Worm (Caenorhabditis elegans): ENCODE data around the gene set-3.

set-3 gene

DNA sequence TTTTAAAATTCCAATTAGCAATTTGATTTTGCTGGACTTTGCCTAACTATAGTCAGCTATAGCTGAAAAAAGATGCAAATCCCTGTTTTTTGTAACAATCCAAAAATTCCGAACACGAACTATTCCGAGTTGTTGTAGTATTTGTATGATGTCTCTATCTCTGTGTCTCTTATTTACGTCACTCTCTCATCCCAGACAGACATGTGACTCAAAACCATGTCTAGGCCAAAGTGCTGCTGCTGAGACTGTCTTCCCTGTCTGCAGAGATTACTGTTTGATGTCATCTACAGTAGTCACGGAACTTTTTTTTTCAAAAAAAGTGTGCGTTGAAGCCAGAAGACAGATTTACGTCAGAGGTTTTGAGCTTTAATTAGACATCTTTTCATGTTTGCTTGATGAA, 28.1 kb downstream of the set-3 start:
- TF ChIP-seq F13C5.2 (tag; optimal IDR thresholded peaks at IDR 0.05) (no peak), aly-1 (tag; optimal IDR thresholded peaks at IDR 0.05) (no peak), sea-1 (GFP tag; conservative IDR thresholded peaks at IDR 0.05) (no peak), hnd-1 (tag; optimal IDR thresholded peaks at IDR 0.05) (no peak), tra-4 (tag; optimal IDR thresholded peaks at IDR 0.05) (no peak), ceh-36 (tag; optimal IDR thresholded peaks at IDR 0.05) (no peak), ama-1 (optimal IDR thresholded peaks at IDR 0.05) (no peak), hmbx-1 (tag; optimal IDR thresholded peaks at IDR 0.05) (no peak), tbx-37 (GFP tag; conservative IDR thresholded peaks at IDR 0.05) (no peak), ets-7 (tag; optimal IDR thresholded peaks at IDR 0.05) (no peak), hmg-4 (GFP tag; optimal IDR thresholded peaks at IDR 0.05) (no peak), B0310.2 (tag; optimal IDR thresholded peaks at IDR 0.05) (no peak), pes-1 (GFP tag; IDR thresholded peaks at IDR 0.05) (no peak), flt-1 (GFP tag; IDR thresholded peaks at IDR 0.05) (no peak), tbx-11 (GFP tag; IDR thresholded peaks at IDR 0.05) (no peak), scrt-1 (GFP tag; IDR thresholded peaks at IDR 0.05) (no peak), ceh-13 (GFP tag; optimal IDR thresholded peaks at IDR 0.05) (no peak)

DNA sequence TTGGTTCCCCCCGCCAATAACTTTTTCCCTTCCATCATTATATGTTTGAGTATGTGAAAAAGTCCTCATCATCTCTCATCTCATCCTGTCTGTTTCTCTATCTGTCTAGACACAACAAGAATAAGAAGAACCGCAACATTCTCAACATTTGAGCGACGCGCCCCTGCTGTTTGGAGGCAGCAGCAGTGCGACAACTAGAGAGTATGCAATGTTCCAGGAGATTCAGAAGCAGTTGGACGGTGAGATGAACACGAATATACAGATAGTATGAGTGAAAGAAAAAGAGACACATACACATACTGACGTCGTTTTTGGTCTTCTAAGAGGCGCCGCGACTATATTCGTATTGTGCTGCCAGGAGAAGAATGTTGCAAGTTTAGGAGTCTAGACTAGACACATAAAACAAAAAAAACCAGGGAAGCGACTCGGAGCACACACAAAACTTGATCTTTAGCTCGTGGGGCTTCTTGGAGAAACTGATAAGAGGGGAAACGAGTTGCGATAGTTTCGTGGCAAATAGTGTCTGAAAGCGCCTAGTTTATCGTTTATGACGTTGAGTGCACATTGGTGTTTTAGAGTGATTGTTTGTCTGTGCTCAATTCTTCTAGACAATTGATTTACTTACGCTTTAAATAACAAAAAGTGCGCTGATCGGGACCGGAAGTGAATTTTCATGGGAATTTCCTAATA, 28.7 kb downstream of the set-3 start:
- TF ChIP-seq hmbx-1 (tag; optimal IDR thresholded peaks at IDR 0.05) (no peak), flt-1 (GFP tag; IDR thresholded peaks at IDR 0.05) (no peak), F13C5.2 (tag; optimal IDR thresholded peaks at IDR 0.05) (no peak), hmg-4 (GFP tag; optimal IDR thresholded peaks at IDR 0.05) (no peak), aly-1 (tag; optimal IDR thresholded peaks at IDR 0.05) (no peak), hnd-1 (tag; optimal IDR thresholded peaks at IDR 0.05) (no peak), ceh-13 (GFP tag; optimal IDR thresholded peaks at IDR 0.05) (no peak), ama-1 (optimal IDR thresholded peaks at IDR 0.05) (no peak), tbx-11 (GFP tag; IDR thresholded peaks at IDR 0.05) (no peak), sea-1 (GFP tag; conservative IDR thresholded peaks at IDR 0.05) (no peak), tbx-37 (GFP tag; conservative IDR thresholded peaks at IDR 0.05) (no peak), B0310.2 (tag; optimal IDR thresholded peaks at IDR 0.05) (no peak), ceh-36 (tag; optimal IDR thresholded peaks at IDR 0.05) (no peak)

DNA sequence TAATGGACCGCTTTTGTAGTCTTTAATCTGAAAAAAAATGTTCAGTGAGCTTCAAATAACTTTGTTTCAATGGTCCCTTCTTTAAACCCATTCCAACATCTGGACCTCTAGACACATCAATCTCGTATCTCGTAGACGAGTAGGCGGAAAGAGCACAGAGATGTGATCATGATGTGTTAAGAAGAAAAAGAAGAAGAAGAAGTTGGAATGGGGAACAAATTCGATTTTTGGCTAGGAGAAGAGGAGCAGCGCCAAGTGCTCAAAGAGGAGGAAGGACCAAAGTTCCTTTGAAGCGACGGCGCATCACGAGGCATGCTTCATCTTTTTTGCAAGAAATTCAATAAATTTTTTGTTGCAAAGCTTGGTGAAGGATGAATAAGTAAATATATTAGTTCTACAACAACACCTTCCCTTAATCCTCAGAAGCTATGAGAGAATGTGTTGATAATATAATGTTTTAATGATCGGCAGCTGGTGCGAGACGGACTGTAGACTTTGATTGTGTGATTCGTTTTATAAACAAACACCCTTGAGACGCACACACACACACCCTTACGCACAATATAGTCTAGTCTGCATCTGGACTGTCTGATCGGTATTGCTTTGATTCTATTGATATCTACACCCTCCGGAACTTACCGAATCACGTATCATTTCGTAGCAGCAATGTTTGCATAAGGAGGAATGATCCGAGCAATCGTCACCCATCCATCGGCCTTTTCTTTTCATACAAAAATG, 29.7 kb downstream of the set-3 start:
- no peak for TF ChIP-seq tbx-37 (GFP tag; conservative IDR thresholded peaks at IDR 0.05)
- no peak for TF ChIP-seq scrt-1 (GFP tag; IDR thresholded peaks at IDR 0.05)
- no peak for TF ChIP-seq tbx-11 (GFP tag; IDR thresholded peaks at IDR 0.05)
- no peak for TF ChIP-seq hnd-1 (tag; optimal IDR thresholded peaks at IDR 0.05)
- no peak for TF ChIP-seq ets-7 (tag; optimal IDR thresholded peaks at IDR 0.05)
- TF ChIP-seq aly-1 (tag; optimal IDR thresholded peaks at IDR 0.05), result no peak
- no peak for TF ChIP-seq tra-4 (tag; optimal IDR thresholded peaks at IDR 0.05)
- no peak for TF ChIP-seq B0310.2 (tag; optimal IDR thresholded peaks at IDR 0.05)
- no peak for TF ChIP-seq F13C5.2 (tag; optimal IDR thresholded peaks at IDR 0.05)
- TF ChIP-seq hmbx-1 (tag; optimal IDR thresholded peaks at IDR 0.05), result no peak

DNA sequence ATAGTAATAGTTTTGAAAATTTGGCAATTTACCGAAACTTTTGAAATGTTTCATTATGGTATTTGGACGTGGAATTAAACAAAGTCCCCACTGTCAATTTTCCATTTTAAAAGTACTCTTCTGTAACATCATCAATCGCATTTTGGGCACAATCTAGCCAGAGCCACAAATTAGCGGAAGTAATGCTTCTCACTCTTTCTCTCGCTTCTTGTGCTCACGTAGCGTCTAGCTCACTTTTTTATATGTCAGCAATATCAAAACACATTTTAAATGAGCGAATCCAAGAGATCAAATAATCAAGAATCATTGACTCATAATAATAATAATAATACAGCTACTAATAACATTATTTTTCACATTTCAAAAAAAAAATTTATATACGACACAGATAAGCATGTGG, 30.4 kb downstream of the set-3 start:
- no peak for TF ChIP-seq ets-7 (tag; optimal IDR thresholded peaks at IDR 0.05)
- no peak for TF ChIP-seq hmg-4 (GFP tag; optimal IDR thresholded peaks at IDR 0.05)
- TF ChIP-seq ceh-36 (tag; optimal IDR thresholded peaks at IDR 0.05), result no peak
- TF ChIP-seq hnd-1 (tag; optimal IDR thresholded peaks at IDR 0.05), result no peak
- TF ChIP-seq sea-1 (GFP tag; conservative IDR thresholded peaks at IDR 0.05), result no peak
- TF ChIP-seq tbx-37 (GFP tag; conservative IDR thresholded peaks at IDR 0.05), result no peak
- no peak for TF ChIP-seq flt-1 (GFP tag; IDR thresholded peaks at IDR 0.05)
- no peak for TF ChIP-seq tra-4 (tag; optimal IDR thresholded peaks at IDR 0.05)
- TF ChIP-seq aly-1 (tag; optimal IDR thresholded peaks at IDR 0.05), result no peak
- no peak for TF ChIP-seq B0310.2 (tag; optimal IDR thresholded peaks at IDR 0.05)
- no peak for TF ChIP-seq tbx-11 (GFP tag; IDR thresholded peaks at IDR 0.05)
- TF ChIP-seq pes-1 (GFP tag; IDR thresholded peaks at IDR 0.05), result no peak
- TF ChIP-seq ama-1 (optimal IDR thresholded peaks at IDR 0.05), result no peak

DNA sequence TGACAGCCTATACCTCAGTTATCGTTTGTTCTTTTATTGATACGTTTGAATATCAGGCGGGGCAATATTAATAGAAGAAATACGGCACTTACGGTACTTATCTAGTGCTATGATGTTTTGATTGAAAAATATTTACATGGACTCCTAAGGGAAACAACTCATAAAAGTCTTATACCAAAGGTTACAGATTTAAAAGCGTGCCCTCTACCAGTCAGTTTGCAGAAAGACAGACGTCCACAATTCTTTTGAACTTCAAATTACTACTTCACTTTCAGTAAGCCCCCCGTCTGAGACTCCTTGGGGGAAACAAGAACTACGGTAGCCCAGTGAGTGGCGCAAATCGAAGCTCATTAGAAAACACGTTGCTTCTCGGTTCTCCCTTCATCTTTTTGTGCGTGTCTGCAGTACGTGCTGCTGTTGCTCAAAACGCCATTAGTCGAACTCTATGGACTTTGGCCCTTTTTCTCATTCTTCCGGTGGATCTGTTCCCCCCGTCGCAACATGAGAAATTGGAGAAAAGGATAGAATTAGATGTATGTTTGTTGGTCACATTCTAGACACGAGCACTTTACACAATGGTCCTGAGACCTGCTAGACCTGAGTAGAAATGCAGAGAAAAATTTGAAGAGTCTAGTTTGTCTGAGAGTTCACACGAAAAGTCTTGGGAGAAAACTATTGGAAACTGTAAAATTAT, 32.0 kb downstream of the set-3 start:
- no peak for TF ChIP-seq ceh-13 (GFP tag; optimal IDR thresholded peaks at IDR 0.05)
- no peak for TF ChIP-seq scrt-1 (GFP tag; IDR thresholded peaks at IDR 0.05)
- no peak for TF ChIP-seq flt-1 (GFP tag; IDR thresholded peaks at IDR 0.05)
- no peak for TF ChIP-seq B0310.2 (tag; optimal IDR thresholded peaks at IDR 0.05)
- TF ChIP-seq tbx-37 (GFP tag; conservative IDR thresholded peaks at IDR 0.05), result no peak
- no peak for TF ChIP-seq hnd-1 (tag; optimal IDR thresholded peaks at IDR 0.05)
- no peak for TF ChIP-seq ceh-36 (tag; optimal IDR thresholded peaks at IDR 0.05)
- no peak for TF ChIP-seq hmg-4 (GFP tag; optimal IDR thresholded peaks at IDR 0.05)
- no peak for TF ChIP-seq tra-4 (tag; optimal IDR thresholded peaks at IDR 0.05)
- TF ChIP-seq tbx-11 (GFP tag; IDR thresholded peaks at IDR 0.05), result no peak
- no peak for TF ChIP-seq aly-1 (tag; optimal IDR thresholded peaks at IDR 0.05)
- TF ChIP-seq ets-7 (tag; optimal IDR thresholded peaks at IDR 0.05), result no peak
- TF ChIP-seq sea-1 (GFP tag; conservative IDR thresholded peaks at IDR 0.05), result no peak
- no peak for TF ChIP-seq pes-1 (GFP tag; IDR thresholded peaks at IDR 0.05)
- no peak for TF ChIP-seq hmbx-1 (tag; optimal IDR thresholded peaks at IDR 0.05)
- TF ChIP-seq F13C5.2 (tag; optimal IDR thresholded peaks at IDR 0.05), result no peak
- TF ChIP-seq ama-1 (optimal IDR thresholded peaks at IDR 0.05), result no peak

DNA sequence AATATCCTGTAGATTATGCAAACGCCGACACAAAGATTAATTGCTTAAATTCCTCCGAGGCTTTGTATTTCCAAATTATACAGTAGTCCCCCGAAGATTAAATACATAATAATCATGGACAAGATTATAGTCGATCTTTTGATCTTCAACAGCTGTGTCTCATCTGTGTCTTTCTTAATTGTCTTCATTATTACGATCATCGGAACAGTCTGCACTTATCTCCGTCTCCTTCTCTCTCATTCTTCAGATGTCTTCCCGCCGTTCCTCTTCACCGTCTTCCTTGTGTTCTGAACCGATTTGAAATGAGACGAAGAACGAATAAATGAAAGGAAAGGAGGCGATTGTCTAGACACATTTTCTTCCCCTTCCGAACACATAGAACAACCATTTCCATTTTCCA, 33.3 kb downstream of the set-3 start:
- TF ChIP-seq ceh-13 (GFP tag; optimal IDR thresholded peaks at IDR 0.05) (no peak), flt-1 (GFP tag; IDR thresholded peaks at IDR 0.05) (no peak), F13C5.2 (tag; optimal IDR thresholded peaks at IDR 0.05) (no peak), tbx-37 (GFP tag; conservative IDR thresholded peaks at IDR 0.05) (no peak), pes-1 (GFP tag; IDR thresholded peaks at IDR 0.05) (no peak), hmg-4 (GFP tag; optimal IDR thresholded peaks at IDR 0.05) (no peak), tra-4 (tag; optimal IDR thresholded peaks at IDR 0.05) (no peak), tbx-11 (GFP tag; IDR thresholded peaks at IDR 0.05) (no peak)

All from whole organism, early embryonic.